Worm (Caenorhabditis elegans) whole organism, L1 larva: ENCODE data around the gene C29A12.1.

Experiments
- efl-1 ChIP-seq, 4 experiments: fragments of 150-350 bp; optimal IDR thresholded peaks in 3 of 4; peaks in 1 of 4; 1 replicate in 1 of 4; 2 replicates in 3 of 4; lab custom pipeline; 2014; ENCODE audit warnings: missing biosample characterization in 2 of 4, missing genetic modification characterization in 2 of 4, missing genetic modification reagents in 2 of 4
- lir-3 ChIP-seq: sonication (generic microtip); optimal IDR thresholded peaks from 2 replicates; lab custom pipeline; 2016; ENCODE audit warnings: mild to moderate bottlenecking, missing genetic modification characterization, moderate library complexity, missing compliant biosample characterization; ENCODE audit not compliant: poor library complexity
- mdl-1 ChIP-seq, 2 experiments: fragments of 150-350 bp; optimal IDR thresholded peaks; 2 replicates each; lab custom pipeline; 2014 to 2017; ENCODE audit warnings: missing biosample characterization in 2 of 2, missing genetic modification characterization in 2 of 2, inconsistent platforms in 1 of 2
- pag-3 ChIP-seq: sonication (generic microtip); optimal IDR thresholded peaks from 2 replicates; lab custom pipeline; 2017; ENCODE audit warnings: missing genetic modification characterization, mild to moderate bottlenecking, missing compliant biosample characterization, antibody characterized with exemption, borderline replicate concordance; ENCODE audit not compliant: insufficient read depth
- snpc-4 ChIP-seq: fragments of 150-350 bp; optimal IDR thresholded peaks from 2 replicates; lab custom pipeline; 2014; ENCODE audit warnings: missing biosample characterization, missing genetic modification characterization
- unc-130 ChIP-seq: fragments of 150-350 bp; optimal IDR thresholded peaks from 2 replicates; lab custom pipeline; 2017; ENCODE audit warnings: missing biosample characterization, missing genetic modification characterization, inconsistent platforms

DNA sequence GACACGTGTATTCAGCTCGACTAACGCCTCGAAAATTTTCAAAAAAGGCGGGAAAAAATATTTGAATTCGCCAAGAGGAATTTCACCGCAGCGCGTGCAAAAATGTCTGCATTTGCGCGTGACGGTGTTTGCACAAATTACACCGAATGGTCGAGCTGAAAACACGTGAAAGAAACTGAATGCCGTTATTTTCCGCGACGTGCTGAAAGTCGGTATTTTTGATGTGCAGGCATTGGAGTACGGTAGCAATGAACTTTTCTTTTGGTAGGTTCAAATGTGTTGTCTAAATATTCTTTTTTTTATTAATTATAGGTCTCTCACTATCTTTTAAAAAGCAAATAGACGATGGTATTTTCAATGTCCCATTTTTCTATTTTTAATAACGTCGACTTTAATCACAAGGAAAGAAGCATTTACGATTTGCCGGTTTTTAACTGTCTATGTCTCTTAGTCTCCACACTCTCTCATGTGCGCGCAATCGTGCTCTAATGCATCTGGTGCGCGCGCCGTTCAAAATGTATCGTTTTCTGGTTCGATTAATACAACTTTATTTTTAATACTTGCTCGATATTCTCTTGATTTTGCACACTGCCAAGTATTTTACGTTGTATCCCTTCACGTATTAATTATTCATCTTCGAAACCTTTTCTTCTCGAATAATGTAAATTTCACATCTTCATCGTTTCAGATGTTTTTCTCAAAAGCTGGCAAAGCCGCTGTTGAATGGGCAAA, at the start of gene C29A12.1, which contains the start of gene lig-1:
- no peak for TF ChIP-seq snpc-4 (tag; lab: Kevin White, UChicago)
- no peak for TF ChIP-seq pag-3 (tag; lab: Kevin White, UChicago)
- no peak for TF ChIP-seq lir-3 (tag; lab: Kevin White, UChicago)
- peak in 1 of 2 experiments; percentile 46 for TF ChIP-seq mdl-1 (tag; optimal IDR thresholded peaks at IDR 0.05; lab: Kevin White, UChicago)
- TF ChIP-seq efl-1 (optimal IDR thresholded peaks at IDR 0.05; lab: Kevin White, UChicago) = peak; percentile 26 to 73
- TF ChIP-seq efl-1 (GFP tag; optimal IDR thresholded peaks at IDR 0.05 in 1 of 2; lab: Kevin White, UChicago) = peak; percentile 79 to 97
- peak; percentile 19 for TF ChIP-seq unc-130 (tag; lab: Kevin White, UChicago)
